Worm (Caenorhabditis elegans) whole organism, L3 larva: ENCODE results near the gene F43C11.12.

Source experiments
- aly-2 ChIP-seq: fragments of 150-350 bp; optimal IDR thresholded peaks from 2 replicates; lab custom pipeline; 2014; ENCODE audit warnings: missing biosample characterization, missing genetic modification characterization
- daf-12 ChIP-seq: fragments of 150-350 bp; optimal IDR thresholded peaks from 2 replicates; lab custom pipeline; 2014; ENCODE audit warnings: missing biosample characterization, missing genetic modification reagents, missing genetic modification characterization
- elt-1 ChIP-seq: fragments of 150-350 bp; optimal IDR thresholded peaks from 2 replicates; lab custom pipeline; 2014; ENCODE audit warnings: missing biosample characterization, missing genetic modification characterization
- elt-2 ChIP-seq: sonication (generic microtip); optimal IDR thresholded peaks from 2 replicates; lab custom pipeline; 2016; ENCODE audit warnings: missing genetic modification reagents, mild to moderate bottlenecking, missing genetic modification characterization, missing compliant biosample characterization
- fkh-10 ChIP-seq: sonication (generic microtip); optimal IDR thresholded peaks from 2 replicates; lab custom pipeline; 2017; ENCODE audit warnings: missing biosample characterization, missing genetic modification reagents, missing genetic modification characterization
- nhr-11 ChIP-seq: fragments of 150-350 bp; optimal IDR thresholded peaks from 2 replicates; lab custom pipeline; 2014; ENCODE audit warnings: missing biosample characterization, missing genetic modification characterization
- nhr-23 ChIP-seq: fragments of 150-350 bp; optimal IDR thresholded peaks from 2 replicates; lab custom pipeline; 2014; ENCODE audit warnings: missing biosample characterization, missing genetic modification reagents, missing genetic modification characterization
- nhr-43 ChIP-seq: sonication (generic microtip); optimal IDR thresholded peaks from 2 replicates; lab custom pipeline; 2016; ENCODE audit warnings: mild to moderate bottlenecking, missing genetic modification characterization, missing compliant biosample characterization; ENCODE audit not compliant: poor library complexity, severe bottlenecking
- nhr-76 ChIP-seq: fragments of 150-350 bp; sonication (generic microtip); optimal IDR thresholded peaks from 5 replicates; lab custom pipeline; 2014; ENCODE audit warnings: missing biosample characterization, missing genetic modification characterization
- nhr-77 ChIP-seq: fragments of 150-350 bp; optimal IDR thresholded peaks from 2 replicates; lab custom pipeline; 2014; ENCODE audit warnings: missing biosample characterization, missing genetic modification characterization
- pha-4 ChIP-seq: fragments of 150-350 bp; optimal IDR thresholded peaks from 2 replicates; lab custom pipeline; 2014; ENCODE audit warnings: missing biosample characterization, missing genetic modification reagents, missing genetic modification characterization
- sea-2 ChIP-seq: fragments of 150-350 bp; sonication (generic microtip); optimal IDR thresholded peaks from 4 replicates; lab custom pipeline; 2014; ENCODE audit warnings: missing biosample characterization, missing genetic modification reagents, missing genetic modification characterization
- unc-62 ChIP-seq: fragments of 150-350 bp; sonication (generic microtip); optimal IDR thresholded peaks from 4 replicates; lab custom pipeline; 2014; ENCODE audit warnings: missing biosample characterization, missing genetic modification reagents, missing genetic modification characterization
- ztf-11 ChIP-seq: fragments of 150-350 bp; optimal IDR thresholded peaks from 2 replicates; lab custom pipeline; 2014; ENCODE audit warnings: missing biosample characterization, missing genetic modification characterization

ce11 chrII:2328963-2329442, 37.5 kb downstream of the F43C11.12 start, which contains the start of the genes ZK1240.8 and ZK1240.1:
- no peak for TF ChIP-seq nhr-11 (tag; lab: Kevin White, UChicago)
- no peak for TF ChIP-seq pha-4
- no peak for TF ChIP-seq elt-2 (tag; lab: Kevin White, UChicago)
- no peak for TF ChIP-seq daf-12 (tag; lab: Kevin White, UChicago)
- TF ChIP-seq nhr-76 (tag; lab: Kevin White, UChicago) = no peak
- no peak for TF ChIP-seq nhr-77
- TF ChIP-seq sea-2 (GFP tag; lab: Kevin White, UChicago) = no peak
- TF ChIP-seq nhr-43 (tag; lab: Kevin White, UChicago) = no peak
- no peak for TF ChIP-seq fkh-10
- no peak for TF ChIP-seq aly-2 (tag; lab: Kevin White, UChicago)
- TF ChIP-seq elt-1 (tag; lab: Kevin White, UChicago) = no peak
- no peak for TF ChIP-seq unc-62 (GFP tag; lab: Kevin White, UChicago)
- TF ChIP-seq nhr-23 (tag; lab: Kevin White, UChicago) = no peak
- no peak for TF ChIP-seq ztf-11 (tag; lab: Kevin White, UChicago)
